Fruit fly (Drosophila melanogaster): ENCODE results near the gene CG10431.

dm6 chr2L:19017060-19017459 lies 42.5 kb downstream of the CG10431 start:
- no peak for TF ChIP-seq CG14711 (tag; optimal IDR thresholded peaks at IDR 0.05)
- no peak for TF ChIP-seq cnc (optimal IDR thresholded peaks at IDR 0.05)
- no peak for TF ChIP-seq Hr96 (GFP tag; optimal IDR thresholded peaks at IDR 0.05)
- no peak for TF ChIP-seq toe (GFP tag; optimal IDR thresholded peaks at IDR 0.05)
- no peak for TF ChIP-seq tj (GFP tag; optimal IDR thresholded peaks at IDR 0.05)
- no peak for TF ChIP-seq CG11617 (GFP tag; optimal IDR thresholded peaks at IDR 0.05)
- TF ChIP-seq CG12768 (GFP tag; optimal IDR thresholded peaks at IDR 0.05): no peak
- TF ChIP-seq CG7045 (GFP tag; optimal IDR thresholded peaks at IDR 0.05): no peak
- TF ChIP-seq kay (GFP tag; ENCODE audit: borderline replicate concordance): no peak
- no peak for TF ChIP-seq CG1620 (GFP tag; optimal IDR thresholded peaks at IDR 0.05)
- no peak for TF ChIP-seq pad (GFP tag; optimal IDR thresholded peaks at IDR 0.05)
- TF ChIP-seq cic (GFP tag; optimal IDR thresholded peaks at IDR 0.05): no peak
- no peak for TF ChIP-seq bab1 (GFP tag; optimal IDR thresholded peaks at IDR 0.05)
- no peak for TF ChIP-seq CG7101 (tag; optimal IDR thresholded peaks at IDR 0.05)

Measured in whole organism, adult.